Worm (Caenorhabditis elegans) whole organism, L1 larva: ENCODE measurements around the gene F47B8.13.

Source experiments
- C04F5.9 ChIP-seq: sonication (generic microtip); optimal IDR thresholded peaks from 2 replicates; lab custom pipeline; 2016; ENCODE audit warnings: missing genetic modification characterization, missing compliant biosample characterization
- C16A3.4 ChIP-seq: fragments of 150-350 bp; optimal IDR thresholded peaks from 2 replicates; lab custom pipeline; 2014; ENCODE audit warnings: missing biosample characterization, missing genetic modification characterization
- F16B12.6 ChIP-seq: fragments of 150-350 bp; optimal IDR thresholded peaks from 2 replicates; lab custom pipeline; 2014; ENCODE audit warnings: missing biosample characterization, missing genetic modification characterization
- alr-1 ChIP-seq: fragments of 200-800 bp; sonication (Bioruptor generic); optimal IDR thresholded peaks from 2 replicates; lab custom pipeline; 2018; ENCODE audit warnings: borderline replicate concordance, mild to moderate bottlenecking, missing genetic modification characterization, missing compliant biosample characterization
- aly-2 ChIP-seq: fragments of 150-350 bp; optimal IDR thresholded peaks from 2 replicates; lab custom pipeline; 2014; ENCODE audit warnings: missing biosample characterization, missing genetic modification characterization
- ama-1 ChIP-seq: fragments of 150-350 bp; optimal IDR thresholded peaks from 2 replicates; lab custom pipeline; 2014
- blmp-1 ChIP-seq: fragments of 150-350 bp; optimal IDR thresholded peaks from 2 replicates; lab custom pipeline; 2014; ENCODE audit warnings: missing biosample characterization, missing genetic modification characterization
- ceh-82 ChIP-seq, 3 experiments: fragments of 150-350 bp in 1 of 3; sonication (generic microtip) in 2 of 3; optimal IDR thresholded peaks; 2 replicates each; lab custom pipeline; 2014 to 2017; ENCODE audit warnings: missing biosample characterization in 3 of 3, missing genetic modification characterization in 3 of 3
- dpl-1 ChIP-seq, 3 experiments: fragments of 150-350 bp in 2 of 3; sonication (generic microtip) in 1 of 3; optimal IDR thresholded peaks; 2 replicates each; lab custom pipeline; 2014 to 2017; ENCODE audit warnings: missing biosample characterization in 3 of 3, missing genetic modification characterization in 3 of 3, missing genetic modification reagents in 3 of 3
- dsc-1 ChIP-seq: sonication (generic microtip); optimal IDR thresholded peaks from 2 replicates; lab custom pipeline; 2016; ENCODE audit warnings: mild to moderate bottlenecking, missing genetic modification characterization, missing compliant biosample characterization
- efl-1 ChIP-seq, 4 experiments: fragments of 150-350 bp; optimal IDR thresholded peaks in 3 of 4; peaks in 1 of 4; 1 replicate in 1 of 4; 2 replicates in 3 of 4; lab custom pipeline; 2014; ENCODE audit warnings: missing biosample characterization in 2 of 4, missing genetic modification characterization in 2 of 4, missing genetic modification reagents in 2 of 4
- egl-13 ChIP-seq: sonication (generic microtip); optimal IDR thresholded peaks from 2 replicates; lab custom pipeline; 2016; ENCODE audit warnings: missing genotype, missing genetic modification reagents, missing genetic modification characterization, missing compliant biosample characterization
- elt-2 ChIP-seq: sonication (generic microtip); optimal IDR thresholded peaks from 2 replicates; lab custom pipeline; 2016; ENCODE audit warnings: missing genetic modification characterization, mild to moderate bottlenecking, inconsistent platforms, missing compliant biosample characterization, missing genetic modification reagents
- elt-3 ChIP-seq, 6 experiments: fragments of 150-350 bp in 1 of 6; sonication (generic microtip); optimal IDR thresholded peaks; 2 replicates each; lab custom pipeline; 2017 to 2018; ENCODE audit warnings: missing biosample characterization in 6 of 6, missing genetic modification characterization in 6 of 6, inconsistent platforms in 1 of 6
- fkh-4 ChIP-seq: sonication (generic microtip); optimal IDR thresholded peaks from 2 replicates; lab custom pipeline; 2016; ENCODE audit warnings: missing compliant biosample characterization, missing genetic modification characterization, borderline replicate concordance
- fkh-8 ChIP-seq: sonication (generic microtip); optimal IDR thresholded peaks from 2 replicates; lab custom pipeline; 2016; ENCODE audit warnings: mild to moderate bottlenecking, missing genetic modification characterization, missing compliant biosample characterization
- fos-1 ChIP-seq: fragments of 150-350 bp; optimal IDR thresholded peaks from 2 replicates; lab custom pipeline; 2014; ENCODE audit warnings: missing biosample characterization, missing genetic modification characterization
- hlh-17 ChIP-seq: fragments of 200-800 bp; sonication (Bioruptor generic); optimal IDR thresholded peaks from 2 replicates; lab custom pipeline; 2018; ENCODE audit warnings: missing genetic modification characterization, mild to moderate bottlenecking, missing compliant biosample characterization, moderate library complexity, borderline replicate concordance
- isw-1 ChIP-seq: fragments of 200-800 bp; sonication (Bioruptor generic); IDR thresholded peaks from 2 replicates; pipeline ENCODE4 v1.3.6; 2022; ENCODE audit warnings: missing genetic modification characterization, missing compliant biosample characterization
- lin-13 ChIP-seq: fragments of 150-350 bp; optimal IDR thresholded peaks from 2 replicates; lab custom pipeline; 2014; ENCODE audit warnings: missing biosample characterization, missing genetic modification reagents, missing genetic modification characterization
- lin-14 ChIP-seq: fragments of 200-800 bp; sonication (Bioruptor generic); optimal IDR thresholded peaks from 2 replicates; lab custom pipeline; 2018; ENCODE audit warnings: mild to moderate bottlenecking, missing genetic modification characterization, moderate library complexity, missing compliant biosample characterization
- lin-35 ChIP-seq, 2 experiments: fragments of 150-350 bp; optimal IDR thresholded peaks; 2 replicates each; lab custom pipeline; 2014; ENCODE audit warnings: missing biosample characterization in 2 of 2, missing genetic modification characterization in 2 of 2, missing genetic modification reagents in 2 of 2
- lsy-2 ChIP-seq, 2 experiments: fragments of 150-350 bp; optimal IDR thresholded peaks; 2 replicates each; lab custom pipeline; 2014; ENCODE audit warnings: missing biosample characterization in 2 of 2, missing genetic modification characterization in 2 of 2
- mab-9 ChIP-seq: fragments of 200-800 bp; sonication (Bioruptor generic); IDR thresholded peaks from 2 replicates; pipeline ENCODE4 v1.3.6; 2022; ENCODE audit warnings: missing genetic modification reagents, missing genetic modification characterization, missing compliant biosample characterization
- nhr-11 ChIP-seq: fragments of 150-350 bp; optimal IDR thresholded peaks from 2 replicates; lab custom pipeline; 2014; ENCODE audit warnings: missing biosample characterization, missing genetic modification characterization
- nhr-20 ChIP-seq: sonication (generic microtip); optimal IDR thresholded peaks from 2 replicates; lab custom pipeline; 2016; ENCODE audit warnings: mild to moderate bottlenecking, missing genetic modification characterization, missing compliant biosample characterization
- nhr-28 ChIP-seq: fragments of 150-350 bp; optimal IDR thresholded peaks from 2 replicates; lab custom pipeline; 2014; ENCODE audit warnings: missing biosample characterization, missing genetic modification characterization
- nhr-47 ChIP-seq: sonication (generic microtip); optimal IDR thresholded peaks from 2 replicates; lab custom pipeline; 2016; ENCODE audit warnings: mild to moderate bottlenecking, missing genetic modification characterization, moderate library complexity, missing compliant biosample characterization
- nhr-76 ChIP-seq: sonication (generic microtip); optimal IDR thresholded peaks from 2 replicates; lab custom pipeline; 2017; ENCODE audit warnings: missing biosample characterization, missing genetic modification characterization
- nhr-84 ChIP-seq: sonication (generic microtip); optimal IDR thresholded peaks from 2 replicates; lab custom pipeline; 2017; ENCODE audit warnings: missing biosample characterization, missing genetic modification characterization
- pag-3 ChIP-seq: sonication (generic microtip); optimal IDR thresholded peaks from 2 replicates; lab custom pipeline; 2017; ENCODE audit warnings: missing genetic modification characterization, mild to moderate bottlenecking, missing compliant biosample characterization, antibody characterized with exemption, borderline replicate concordance; ENCODE audit not compliant: insufficient read depth
- skn-1 ChIP-seq: fragments of 150-350 bp; optimal IDR thresholded peaks from 2 replicates; lab custom pipeline; 2014; ENCODE audit warnings: missing biosample characterization, missing genetic modification characterization
- snu-23 ChIP-seq: sonication (generic microtip); optimal IDR thresholded peaks from 2 replicates; lab custom pipeline; 2016; ENCODE audit warnings: missing genetic modification characterization, missing compliant biosample characterization
- sox-4 ChIP-seq: sonication (generic microtip); optimal IDR thresholded peaks from 2 replicates; lab custom pipeline; 2016; ENCODE audit warnings: missing genetic modification characterization, missing compliant biosample characterization
- sptf-1 ChIP-seq: fragments of 150-350 bp; optimal IDR thresholded peaks from 2 replicates; lab custom pipeline; 2014; ENCODE audit warnings: missing biosample characterization, missing genetic modification characterization
- swsn-7 ChIP-seq: sonication (generic microtip); optimal IDR thresholded peaks from 2 replicates; lab custom pipeline; 2016; ENCODE audit warnings: missing genetic modification characterization, missing compliant biosample characterization
- tlp-1 ChIP-seq: fragments of 150-350 bp; optimal IDR thresholded peaks from 2 replicates; lab custom pipeline; 2014; ENCODE audit warnings: missing biosample characterization, missing genetic modification characterization
- unc-130 ChIP-seq: fragments of 150-350 bp; optimal IDR thresholded peaks from 2 replicates; lab custom pipeline; 2017; ENCODE audit warnings: missing biosample characterization, missing genetic modification characterization, inconsistent platforms
- unc-30 ChIP-seq: sonication (generic microtip); optimal IDR thresholded peaks from 2 replicates; lab custom pipeline; 2017; ENCODE audit warnings: missing biosample characterization, missing genetic modification characterization
- unc-62 ChIP-seq: fragments of 150-350 bp; optimal IDR thresholded peaks from 2 replicates; lab custom pipeline; 2014; ENCODE audit warnings: missing biosample characterization, missing genetic modification reagents, missing genetic modification characterization
- unc-86 ChIP-seq: sonication (generic microtip); optimal IDR thresholded peaks from 2 replicates; lab custom pipeline; 2016; ENCODE audit warnings: missing genetic modification characterization, missing compliant biosample characterization
- zag-1 ChIP-seq: fragments of 150-350 bp; optimal IDR thresholded peaks from 2 replicates; lab custom pipeline; 2014; ENCODE audit warnings: missing biosample characterization, missing genetic modification characterization
- zip-4 ChIP-seq: fragments of 200-800 bp; sonication (Bioruptor generic); optimal IDR thresholded peaks from 2 replicates; lab custom pipeline; 2018; ENCODE audit warnings: mild to moderate bottlenecking, missing genetic modification characterization, moderate library complexity, missing compliant biosample characterization
- ztf-11 ChIP-seq, 2 experiments: sonication (generic microtip); optimal IDR thresholded peaks; 2 replicates each; lab custom pipeline; 2016 to 2017; ENCODE audit warnings: missing genetic modification characterization in 2 of 2, missing biosample characterization in 1 of 2, missing compliant biosample characterization in 1 of 2

F47B8.13 gene

ce11 chrV:14285803-14286202, 33.7 kb downstream of the F47B8.13 start, which contains the start of gene F40G12.11:
Gene F40G12.11 (plus strand): TSS chrV:14286171.
- TF ChIP-seq egl-13 (tag; lab: Kevin White, UChicago), result no peak
- no peak for TF ChIP-seq efl-1 (optimal IDR thresholded peaks at IDR 0.05; lab: Kevin White, UChicago)
- no peak for TF ChIP-seq efl-1 (GFP tag; optimal IDR thresholded peaks at IDR 0.05 in 1 of 2; lab: Kevin White, UChicago)
- TF ChIP-seq isw-1 (GFP tag; lab: Robert Waterston, UW), result no peak
- no peak for TF ChIP-seq swsn-7 (tag; lab: Kevin White, UChicago)
- no peak for TF ChIP-seq nhr-20 (tag; lab: Kevin White, UChicago)
- no peak for TF ChIP-seq elt-3 (tag; optimal IDR thresholded peaks at IDR 0.05; lab: Kevin White, UChicago)
- no peak for TF ChIP-seq fos-1 (tag; lab: Kevin White, UChicago)
- no peak for TF ChIP-seq fkh-4 (tag; lab: Kevin White, UChicago)
- TF ChIP-seq ama-1 (lab: Kevin White, UChicago), result no peak
- no peak for TF ChIP-seq unc-62 (GFP tag; lab: Kevin White, UChicago)
- no peak for TF ChIP-seq lin-35 (GFP tag; optimal IDR thresholded peaks at IDR 0.05; lab: Kevin White, UChicago)
- no peak for TF ChIP-seq C16A3.4 (tag; lab: Kevin White, UChicago)
- no peak for TF ChIP-seq nhr-28 (tag; lab: Kevin White, UChicago)
- TF ChIP-seq, all 84 proteins: peak for 0

DNA sequence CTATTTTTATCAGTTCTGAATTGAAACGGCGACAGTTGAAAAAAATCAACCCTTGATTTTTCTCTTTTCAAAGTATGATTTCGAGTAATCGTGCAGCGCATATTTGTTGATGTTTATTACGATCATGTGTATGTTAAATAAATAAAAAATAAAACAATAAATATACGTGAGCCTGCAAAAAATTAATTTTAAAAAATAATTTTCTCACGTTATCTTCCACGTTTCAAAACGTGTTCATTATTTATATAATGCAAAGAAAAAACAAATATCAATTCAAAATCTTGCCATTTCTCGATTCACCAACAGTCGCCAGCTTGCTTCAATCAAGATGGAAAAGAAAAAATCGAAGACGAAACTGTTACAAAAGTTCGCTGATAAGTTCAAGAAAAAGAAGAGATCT, 36.3 kb downstream of the F47B8.13 start, which contains the start of gene F40G12.10:
Gene F40G12.10 (plus strand): TSS at position 301 of the 400 bp plus-strand sequence.
- TF ChIP-seq C04F5.9 (tag; lab: Kevin White, UChicago), result no peak
- TF ChIP-seq, all 84 proteins: peak for 0

DNA sequence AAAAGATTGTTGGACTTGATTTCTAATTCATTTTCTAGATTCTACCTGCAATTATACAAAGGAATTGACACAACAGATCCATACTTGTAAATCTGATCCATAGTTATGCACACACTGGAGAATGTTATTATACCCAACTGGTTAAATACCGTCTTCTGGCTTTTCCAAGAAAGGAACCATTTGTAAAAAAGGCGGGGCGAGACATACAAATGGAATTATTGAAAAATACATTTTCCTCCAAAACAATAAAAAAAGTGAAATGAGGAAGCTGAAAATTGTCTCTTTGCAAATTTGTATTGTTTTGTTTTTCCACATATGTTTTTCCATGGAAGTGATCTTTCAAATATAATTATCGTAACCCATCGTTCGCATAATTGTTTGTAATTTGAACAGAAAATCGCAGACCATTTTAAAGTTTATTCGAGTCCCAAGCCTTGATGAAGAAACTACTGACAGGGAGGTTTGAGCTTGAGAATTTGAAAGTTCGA, 37.3 kb downstream of the F47B8.13 start, which contains the start of the genes srt-74 and F40G12.9:
Gene srt-74 (minus strand): TSS at position 101 of the 488 bp plus-strand sequence.
Gene F40G12.9 (plus strand): TSS at position 438 of the 488 bp plus-strand sequence.
- TF ChIP-seq unc-130 (tag; lab: Kevin White, UChicago) (no peak), zip-4 (no peak), dsc-1 (tag; lab: Kevin White, UChicago) (no peak), fkh-8 (tag; lab: Kevin White, UChicago) (no peak), mab-9 (no peak), sptf-1 (tag; lab: Kevin White, UChicago) (no peak), elt-2 (tag; lab: Kevin White, UChicago) (no peak), lin-14 (GFP tag; lab: Kevin White, UChicago) (no peak), alr-1 (tag; lab: Kevin White, UChicago) (no peak), hlh-17 (GFP tag; lab: Kevin White, UChicago) (no peak), nhr-20 (tag; lab: Kevin White, UChicago) (no peak), isw-1 (GFP tag; lab: Robert Waterston, UW) (no peak), ztf-11 (tag; optimal IDR thresholded peaks at IDR 0.05; lab: Kevin White, UChicago) (no peak), aly-2 (no peak), lsy-2 (tag; optimal IDR thresholded peaks at IDR 0.05; lab: Kevin White, UChicago) (no peak), lin-13 (GFP tag; lab: Kevin White, UChicago) (no peak), skn-1 (tag; lab: Kevin White, UChicago) (no peak), nhr-76 (tag; lab: Kevin White, UChicago) (no peak)

DNA sequence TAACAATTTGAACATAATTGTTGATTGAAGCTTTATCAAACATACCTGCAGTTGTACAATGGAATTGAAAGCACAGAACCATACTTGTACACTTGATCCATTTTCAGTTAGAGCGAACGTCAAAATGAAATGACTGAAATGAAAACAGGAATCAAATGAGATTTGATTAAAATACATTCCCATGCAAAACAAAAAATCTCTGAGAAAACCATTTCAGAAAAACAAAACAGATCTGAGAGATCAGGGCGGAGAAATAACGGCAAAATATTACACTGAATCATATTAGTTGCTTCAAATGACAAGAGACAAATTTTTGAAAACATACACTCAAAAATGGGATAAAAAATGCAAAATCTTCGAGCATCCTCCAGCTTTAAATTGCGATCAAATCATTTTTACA, 39.8 kb downstream of the F47B8.13 start, which contains the start of gene srt-33:
Gene srt-33 (minus strand): TSS at position 101 of the 400 bp plus-strand sequence.
- TF ChIP-seq nhr-47 (tag; lab: Kevin White, UChicago) (no peak), nhr-84 (no peak), blmp-1 (tag; lab: Kevin White, UChicago) (no peak), nhr-11 (tag; lab: Kevin White, UChicago) (no peak), unc-30 (no peak), C04F5.9 (tag; lab: Kevin White, UChicago) (no peak), ceh-82 (tag; optimal IDR thresholded peaks at IDR 0.05; lab: Kevin White, UChicago) (no peak), pag-3 (tag; lab: Kevin White, UChicago) (no peak), sox-4 (tag; lab: Kevin White, UChicago) (no peak), unc-86 (tag; lab: Kevin White, UChicago) (no peak), F16B12.6 (tag; lab: Kevin White, UChicago) (no peak), zag-1 (tag; lab: Kevin White, UChicago) (no peak), snu-23 (no peak), isw-1 (GFP tag; lab: Robert Waterston, UW) (no peak), lin-35 (GFP tag; optimal IDR thresholded peaks at IDR 0.05; lab: Kevin White, UChicago) (no peak), dpl-1 (GFP tag; optimal IDR thresholded peaks at IDR 0.05; lab: Kevin White, UChicago) (no peak), elt-3 (tag; optimal IDR thresholded peaks at IDR 0.05; lab: Kevin White, UChicago) (no peak), tlp-1 (no peak)
- TF ChIP-seq, all 84 proteins: peak for 0
